Worm (Caenorhabditis elegans): ENCODE data around the gene clec-246.

ce11 chrV:18224353-18224752 lies 35.1 kb downstream of the clec-246 start, which contains the start of gene F16H6.10:
- TF ChIP-seq nhr-77 (tag; optimal IDR thresholded peaks at IDR 0.05) (no peak), aly-2 (tag; optimal IDR thresholded peaks at IDR 0.05) (no peak), R02D3.7 (tag; optimal IDR thresholded peaks at IDR 0.05) (no peak), nhr-28 (tag; optimal IDR thresholded peaks at IDR 0.05) (no peak), elt-1 (tag; optimal IDR thresholded peaks at IDR 0.05) (no peak), fos-1 (tag; optimal IDR thresholded peaks at IDR 0.05) (no peak), ceh-82 (tag; optimal IDR thresholded peaks at IDR 0.05) (no peak), snpc-4 (tag; optimal IDR thresholded peaks at IDR 0.05) (no peak), ama-1 (optimal IDR thresholded peaks at IDR 0.05) (no peak), ztf-4 (tag; optimal IDR thresholded peaks at IDR 0.05) (no peak), pqm-1 (tag; optimal IDR thresholded peaks at IDR 0.05) (no peak)

Data from whole organism, L3 larva.